Worm (Caenorhabditis elegans) whole organism, early embryonic: ENCODE measurements around the gene epg-9.

ENCODE experiments used
- F13C5.2 ChIP-seq: sonication (generic microtip); optimal IDR thresholded peaks from 2 replicates; lab custom pipeline; 2017; ENCODE audit warnings: mild to moderate bottlenecking, missing genetic modification characterization, inconsistent platforms, missing compliant biosample characterization
- aly-1 ChIP-seq: sonication (generic microtip); optimal IDR thresholded peaks from 2 replicates; lab custom pipeline; 2016; ENCODE audit warnings: missing genetic modification characterization, missing compliant biosample characterization
- ama-1 ChIP-seq: fragments of 150-350 bp; optimal IDR thresholded peaks from 2 replicates; lab custom pipeline; 2014
- flt-1 ChIP-seq: fragments of 200-800 bp; sonication (Bioruptor generic); IDR thresholded peaks from 2 replicates; pipeline ENCODE4 v1.3.6; 2022; ENCODE audit warnings: missing genetic modification characterization, missing compliant biosample characterization
- hmbx-1 ChIP-seq: sonication (generic microtip); optimal IDR thresholded peaks from 2 replicates; lab custom pipeline; 2016; ENCODE audit warnings: mild to moderate bottlenecking, missing genetic modification characterization, missing compliant biosample characterization
- pes-1 ChIP-seq: fragments of 200-800 bp; sonication (Bioruptor generic); IDR thresholded peaks from 2 replicates; pipeline ENCODE4 v1.3.6; 2022; ENCODE audit warnings: missing genetic modification reagents, missing genetic modification characterization, missing compliant biosample characterization
- tbx-11 ChIP-seq: fragments of 200-800 bp; sonication (Bioruptor generic); IDR thresholded peaks from 2 replicates; pipeline ENCODE4 v1.3.6; 2022; ENCODE audit warnings: missing genetic modification characterization, missing compliant biosample characterization
- tra-4 ChIP-seq: sonication (generic microtip); optimal IDR thresholded peaks from 2 replicates; lab custom pipeline; 2017; ENCODE audit warnings: missing genetic modification characterization, missing compliant biosample characterization

DNA sequence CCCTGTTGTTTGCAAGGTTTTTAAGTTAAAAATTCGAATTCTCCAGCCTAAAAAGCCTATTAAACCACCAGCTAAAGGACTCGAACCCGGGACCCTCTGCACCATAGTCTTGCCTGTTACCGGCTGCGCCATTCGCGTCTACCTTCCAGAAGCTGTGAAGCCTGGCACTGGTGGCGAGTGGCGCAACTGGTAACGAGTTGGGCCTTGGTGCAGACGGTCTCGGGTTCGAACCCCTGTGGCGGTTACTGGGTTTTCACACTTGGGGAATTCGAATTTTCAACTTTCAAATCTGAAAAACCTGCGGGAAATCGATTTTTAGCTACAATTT, 1.9 kb downstream of the epg-9 start:
- no peak for TF ChIP-seq F13C5.2 (tag; lab: Kevin White, UChicago)
- TF ChIP-seq pes-1 (GFP tag; lab: Robert Waterston, UW), result no peak
- no peak for TF ChIP-seq tbx-11 (GFP tag; lab: Robert Waterston, UW)
- TF ChIP-seq flt-1, result no peak
- TF ChIP-seq ama-1, result no peak
- no peak for TF ChIP-seq hmbx-1 (tag; lab: Kevin White, UChicago)
- no peak for TF ChIP-seq aly-1 (tag; lab: Kevin White, UChicago)
- TF ChIP-seq tra-4, result no peak
